Fruit fly (Drosophila melanogaster): Measurements from ENCODE around the gene CG12729.
A peak's percentile ranks its signal among the peaks of the same experiment; 100 is the strongest.

- peak; percentile 65 for TF ChIP-seq Xrp1 (GFP tag; IDR thresholded peaks at IDR 0.05)
- no peak for TF ChIP-seq CG4282 (GFP tag; optimal IDR thresholded peaks at IDR 0.05)
- no peak for TF ChIP-seq CG16779 (GFP tag; IDR thresholded peaks at IDR 0.05)
- TF ChIP-seq CG11723 (GFP tag; optimal IDR thresholded peaks at IDR 0.05): peak; percentile 5
- TF ChIP-seq Oaz (GFP tag; IDR thresholded peaks at IDR 0.05): no peak
- no peak for TF ChIP-seq Ravus (GFP tag; IDR thresholded peaks at IDR 0.05)
- TF ChIP-seq CG18011 (GFP tag; optimal IDR thresholded peaks at IDR 0.05): no peak
- TF ChIP-seq Stat92E (GFP tag; optimal IDR thresholded peaks at IDR 0.05): no peak
- no peak for TF ChIP-seq Lhr (GFP tag; optimal IDR thresholded peaks at IDR 0.05)
- no peak for TF ChIP-seq ken (GFP tag; IDR thresholded peaks at IDR 0.05)
Observed at dm6 chrX:5880139-5880924, 35.3 kb downstream of the CG12729 start.
